Worm (Caenorhabditis elegans) whole organism, L4 larva: ENCODE measurements around the gene F42G10.1.

ENCODE experiments used
- F26F4.8 ChIP-seq: fragments of 200-800 bp; sonication (Bioruptor generic); conservative IDR thresholded peaks from 2 replicates; pipeline ENCODE4 v1.3.6; 2022; ENCODE audit warnings: missing genetic modification characterization, missing compliant biosample characterization
- F49E8.2 ChIP-seq: sonication (generic microtip); optimal IDR thresholded peaks from 2 replicates; lab custom pipeline; 2016; ENCODE audit warnings: missing compliant biosample characterization, mild to moderate bottlenecking, missing genetic modification characterization, borderline replicate concordance
- T26A8.4 ChIP-seq: fragments of 200-800 bp; sonication (Bioruptor generic); IDR thresholded peaks from 2 replicates; pipeline ENCODE4 v1.3.6; 2022; ENCODE audit warnings: missing genetic modification characterization, missing compliant biosample characterization
- aha-1 ChIP-seq: fragments of 150-350 bp; peaks from one replicate; lab custom pipeline; 2014; ENCODE audit warnings: missing biosample characterization, missing genetic modification characterization
- arid-1 ChIP-seq: fragments of 200-800 bp; sonication (Bioruptor generic); conservative IDR thresholded peaks from 2 replicates; pipeline ENCODE4 v1.3.6; 2022; ENCODE audit warnings: missing genetic modification reagents, missing genetic modification characterization, missing compliant biosample characterization
- attf-4 ChIP-seq: sonication (generic microtip); optimal IDR thresholded peaks from 3 replicates; lab custom pipeline; 2017; ENCODE audit warnings: missing biosample characterization, missing genetic modification characterization
- ceh-20 ChIP-seq: fragments of 200-800 bp; sonication (Bioruptor generic); IDR thresholded peaks from 2 replicates; pipeline ENCODE4 v1.3.6; 2022; ENCODE audit warnings: missing genetic modification reagents, missing genetic modification characterization, missing compliant biosample characterization
- ceh-32 ChIP-seq: sonication (generic microtip); optimal IDR thresholded peaks from 2 replicates; lab custom pipeline; 2016; ENCODE audit warnings: mild to moderate bottlenecking, missing genetic modification characterization, missing compliant biosample characterization; ENCODE audit not compliant: poor library complexity
- cey-2 ChIP-seq: sonication (generic microtip); optimal IDR thresholded peaks from 3 replicates; lab custom pipeline; 2017; ENCODE audit warnings: missing genetic modification characterization, mild to moderate bottlenecking, missing compliant biosample characterization, antibody characterized with exemption, borderline replicate concordance; ENCODE audit not compliant: insufficient read depth
- ctbp-1 ChIP-seq: fragments of 200-800 bp; sonication (Bioruptor generic); IDR thresholded peaks from 2 replicates; pipeline ENCODE4 v1.3.6; 2022; ENCODE audit warnings: missing genetic modification reagents, missing genetic modification characterization, missing compliant biosample characterization
- daf-16 ChIP-seq, 3 experiments: sonication (generic microtip); optimal IDR thresholded peaks; 2 replicates each; lab custom pipeline; 2016 to 2017; ENCODE audit warnings: missing genetic modification characterization in 3 of 3, missing genetic modification reagents in 3 of 3, mild to moderate bottlenecking in 2 of 3, missing compliant biosample characterization in 2 of 3, missing biosample characterization in 1 of 3, moderate library complexity in 1 of 3
- daf-19 ChIP-seq: fragments of 200-800 bp; sonication (Bioruptor generic); conservative IDR thresholded peaks from 2 replicates; pipeline ENCODE4 v1.3.6; 2022; ENCODE audit warnings: missing genetic modification characterization, missing compliant biosample characterization
- dmd-8 ChIP-seq: fragments of 200-800 bp; sonication (Bioruptor generic); IDR thresholded peaks from 2 replicates; pipeline ENCODE4 v1.3.6; 2022; ENCODE audit warnings: missing genetic modification characterization, missing compliant biosample characterization
- duxl-1 ChIP-seq: sonication (generic microtip); optimal IDR thresholded peaks from 2 replicates; lab custom pipeline; 2016; ENCODE audit warnings: mild to moderate bottlenecking, missing genetic modification characterization, moderate library complexity, missing compliant biosample characterization; ENCODE audit not compliant: poor library complexity
- gei-8 ChIP-seq: fragments of 200-800 bp; sonication (Bioruptor generic); optimal IDR thresholded peaks from 2 replicates; lab custom pipeline; 2018; ENCODE audit warnings: mild to moderate bottlenecking, missing genetic modification characterization, missing compliant biosample characterization
- lin-13 ChIP-seq: fragments of 150-350 bp; optimal IDR thresholded peaks from 2 replicates; lab custom pipeline; 2014; ENCODE audit warnings: missing biosample characterization, missing genetic modification reagents, missing genetic modification characterization
- madf-9 ChIP-seq: fragments of 200-800 bp; sonication (Bioruptor generic); conservative IDR thresholded peaks from 2 replicates; pipeline ENCODE4 v1.3.6; 2022; ENCODE audit warnings: missing genetic modification reagents, missing genetic modification characterization, missing compliant biosample characterization
- mep-1 ChIP-seq: fragments of 150-350 bp; sonication (generic microtip); optimal IDR thresholded peaks from 3 replicates; lab custom pipeline; 2014; ENCODE audit warnings: missing biosample characterization, missing genetic modification characterization
- mes-2 ChIP-seq: sonication (generic microtip); optimal IDR thresholded peaks from 2 replicates; lab custom pipeline; 2016; ENCODE audit warnings: missing genotype, mild to moderate bottlenecking, missing genetic modification characterization, missing compliant biosample characterization; ENCODE audit not compliant: poor library complexity, severe bottlenecking
- mxl-3 ChIP-seq: fragments of 200-800 bp; sonication (Bioruptor generic); optimal IDR thresholded peaks from 2 replicates; lab custom pipeline; 2018; ENCODE audit warnings: mild to moderate bottlenecking, missing genetic modification characterization, missing compliant biosample characterization
- nhr-10 ChIP-seq: fragments of 150-350 bp; optimal IDR thresholded peaks from 2 replicates; lab custom pipeline; 2014; ENCODE audit warnings: missing biosample characterization, missing genetic modification characterization
- nhr-102 ChIP-seq: sonication (generic microtip); optimal IDR thresholded peaks from 2 replicates; lab custom pipeline; 2016; ENCODE audit warnings: mild to moderate bottlenecking, missing genetic modification characterization, moderate library complexity, missing compliant biosample characterization
- nhr-28 ChIP-seq: fragments of 150-350 bp; optimal IDR thresholded peaks from 2 replicates; lab custom pipeline; 2014; ENCODE audit warnings: missing biosample characterization, missing genetic modification characterization
- nhr-42 ChIP-seq: fragments of 200-800 bp; sonication (Bioruptor generic); IDR thresholded peaks from 2 replicates; pipeline ENCODE4 v1.3.6; 2022; ENCODE audit warnings: missing genetic modification characterization, missing compliant biosample characterization
- nhr-48 ChIP-seq: sonication (generic microtip); optimal IDR thresholded peaks from 2 replicates; lab custom pipeline; 2016; ENCODE audit warnings: mild to moderate bottlenecking, missing genetic modification characterization, missing compliant biosample characterization
- nhr-6 ChIP-seq: fragments of 150-350 bp; optimal IDR thresholded peaks from 2 replicates; lab custom pipeline; 2014; ENCODE audit warnings: missing biosample characterization, missing genetic modification characterization
- nhr-76 ChIP-seq: fragments of 150-350 bp; optimal IDR thresholded peaks from 2 replicates; lab custom pipeline; 2014; ENCODE audit warnings: missing biosample characterization, missing genetic modification characterization
- nhr-77 ChIP-seq: fragments of 150-350 bp; optimal IDR thresholded peaks from 2 replicates; lab custom pipeline; 2014; ENCODE audit warnings: missing biosample characterization, missing genetic modification characterization
- rbr-2 ChIP-seq: sonication (generic microtip); optimal IDR thresholded peaks from 2 replicates; lab custom pipeline; 2016; ENCODE audit warnings: missing genotype, missing genetic modification characterization, missing compliant biosample characterization
- snpc-4 ChIP-seq: fragments of 150-350 bp; optimal IDR thresholded peaks from 2 replicates; lab custom pipeline; 2014; ENCODE audit warnings: missing biosample characterization, missing genetic modification characterization
- tag-97 ChIP-seq: fragments of 200-800 bp; sonication (Bioruptor generic); IDR thresholded peaks from 2 replicates; pipeline ENCODE4 v1.3.6; 2022; ENCODE audit warnings: missing genetic modification characterization, missing compliant biosample characterization
- unc-130 ChIP-seq: sonication (generic microtip); optimal IDR thresholded peaks from 2 replicates; lab custom pipeline; 2016; ENCODE audit warnings: missing genetic modification reagents, missing genetic modification characterization, missing compliant biosample characterization
- unc-39 ChIP-seq: sonication (generic microtip); optimal IDR thresholded peaks from 2 replicates; lab custom pipeline; 2017; ENCODE audit warnings: missing biosample characterization, missing genetic modification characterization
- unc-62 ChIP-seq, 3 experiments: fragments of 150-350 bp in 1 of 3; sonication (generic microtip); optimal IDR thresholded peaks in 2 of 3; peaks in 1 of 3; 1 replicate in 1 of 3; 2 replicates in 2 of 3; lab custom pipeline; 2014 to 2017; ENCODE audit warnings: missing biosample characterization in 3 of 3, missing genetic modification characterization in 3 of 3, missing genetic modification reagents in 3 of 3, missing genotype in 1 of 3
- ztf-11 ChIP-seq: fragments of 150-350 bp; optimal IDR thresholded peaks from 2 replicates; lab custom pipeline; 2014; ENCODE audit warnings: missing biosample characterization, missing genetic modification characterization

The F42G10.1 gene

DNA sequence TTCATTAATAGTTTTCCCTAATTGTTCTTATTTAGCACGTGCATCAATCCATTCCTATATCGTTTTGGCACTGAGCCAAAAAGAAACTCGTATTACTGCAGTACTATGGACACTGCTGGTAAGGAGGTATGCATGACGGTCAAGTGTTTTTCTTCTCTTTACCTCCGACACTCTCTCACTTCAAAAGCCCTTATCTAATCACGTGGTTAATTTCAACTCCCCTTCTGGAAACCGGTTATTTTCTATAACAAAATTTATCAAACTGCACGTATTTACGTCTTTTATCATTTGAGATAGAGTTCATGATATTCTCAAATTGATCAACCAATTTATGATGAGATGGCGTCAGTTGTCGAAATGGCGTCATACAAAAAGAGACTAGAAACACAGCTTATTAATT is 29.7 kb upstream of the F42G10.1 start (continued):
- peak; percentile 57 for TF ChIP-seq nhr-77
- TF ChIP-seq mes-2 (tag; lab: Kevin White, UChicago), result no peak
- TF ChIP-seq unc-39, result no peak
- TF ChIP-seq nhr-42 (GFP tag; lab: Robert Waterston, UW), result no peak
- no peak for TF ChIP-seq nhr-6 (tag; lab: Kevin White, UChicago)
- peak; percentile 62 for TF ChIP-seq mep-1 (tag; lab: Kevin White, UChicago)
- TF ChIP-seq ztf-11 (tag; lab: Kevin White, UChicago), result no peak
- no peak for TF ChIP-seq cey-2 (tag; lab: Kevin White, UChicago)
- no peak for TF ChIP-seq tag-97 (GFP tag; lab: Robert Waterston, UW)
- no peak for TF ChIP-seq dmd-8
- no peak for TF ChIP-seq attf-4 (tag; lab: Kevin White, UChicago)
- TF ChIP-seq ctbp-1 (GFP tag; lab: Robert Waterston, UW), result no peak
- TF ChIP-seq ceh-32 (tag; lab: Kevin White, UChicago), result no peak
- TF ChIP-seq ceh-20 (GFP tag; lab: Robert Waterston, UW), result peak; percentile 64
- TF ChIP-seq F26F4.8, result no peak
- TF ChIP-seq nhr-48 (tag; lab: Kevin White, UChicago), result peak; percentile 87
- no peak for TF ChIP-seq daf-19
- TF ChIP-seq, all 104 proteins: peak for 28

- TF ChIP-seq T26A8.4 (no peak), mxl-3 (GFP tag; lab: Kevin White, UChicago) (no peak), mep-1 (tag; lab: Kevin White, UChicago) (no peak), tag-97 (GFP tag; lab: Robert Waterston, UW) (no peak), attf-4 (tag; lab: Kevin White, UChicago) (no peak)
- TF ChIP-seq, all 104 proteins: peak for 0
Observed at ce11 chrX:10049160-10049559, 27.2 kb upstream of the F42G10.1 start, which contains the start of gene gnrr-3. gnrr-3 (plus strand) TSS chrX:10049460.

- TF ChIP-seq snpc-4, result no peak
- TF ChIP-seq gei-8 (GFP tag; lab: Kevin White, UChicago), result no peak
- no peak for TF ChIP-seq madf-9 (GFP tag; lab: Robert Waterston, UW)
- TF ChIP-seq unc-130 (GFP tag; lab: Kevin White, UChicago), result no peak
- TF ChIP-seq nhr-76, result no peak
- TF ChIP-seq rbr-2, result no peak
- no peak for TF ChIP-seq F49E8.2 (tag; lab: Kevin White, UChicago)
- no peak for TF ChIP-seq nhr-28 (tag; lab: Kevin White, UChicago)
Observed at ce11 chrX:10047325-10047724, 25.4 kb upstream of the F42G10.1 start, which contains the start of gene ZC374.2. ZC374.2 (minus strand) TSS chrX:10047425.

ce11 chrX:10044473-10044872 is 22.5 kb upstream of the F42G10.1 start:
- no peak for TF ChIP-seq nhr-48 (tag; lab: Kevin White, UChicago)
- TF ChIP-seq aha-1 (tag; lab: Kevin White, UChicago), result peak; percentile 94
- TF ChIP-seq, all 104 proteins: peak for 1

DNA sequence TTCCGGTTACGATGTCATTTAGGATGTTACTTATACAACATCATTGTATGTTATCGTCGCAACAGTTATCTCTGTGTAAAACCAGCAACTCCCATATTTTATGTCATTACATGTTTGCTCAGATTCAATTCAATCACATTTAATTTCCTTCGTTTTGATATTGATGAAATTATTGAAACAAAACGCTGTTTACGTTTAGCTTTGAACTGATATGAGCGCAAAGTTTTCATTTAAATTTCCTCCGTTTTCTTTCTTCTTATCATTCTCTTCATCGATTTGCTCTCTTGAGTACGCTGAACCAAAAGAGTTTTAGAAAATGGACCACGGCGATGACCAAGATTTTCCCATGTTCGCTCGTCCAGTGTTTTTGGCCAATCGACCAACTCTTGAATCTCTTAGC is 8.9 kb upstream of the F42G10.1 start, which contains the start of gene sek-6:
TSS of gene sek-6 (plus strand) at position 315 of the 400 bp plus-strand sequence.
- TF ChIP-seq arid-1 (GFP tag; lab: Robert Waterston, UW) (no peak), daf-16 (GFP tag; optimal IDR thresholded peaks at IDR 0.05; lab: Kevin White, UChicago) (no peak), daf-16 (tag; optimal IDR thresholded peaks at IDR 0.05; lab: Kevin White, UChicago) (peak; percentile 88), nhr-102 (no peak), ztf-11 (tag; lab: Kevin White, UChicago) (no peak), lin-13 (GFP tag; lab: Kevin White, UChicago) (no peak), unc-62 (GFP tag; optimal IDR thresholded peaks at IDR 0.05 in 1 of 2; lab: Kevin White, UChicago) (peak in 1 of 2 experiments; percentile 29), unc-62 (tag; optimal IDR thresholded peaks at IDR 0.05; lab: Kevin White, UChicago) (no peak), duxl-1 (tag; lab: Kevin White, UChicago) (no peak), nhr-10 (tag; lab: Kevin White, UChicago) (no peak)
